Worm (Caenorhabditis elegans): Measurements from ENCODE around the gene T23F11.2.
A peak's percentile ranks its signal among the peaks of the same experiment; 100 is the strongest.

The T23F11.2 gene

ce11 chrIII:4634947-4635346, 20.4 kb downstream of the T23F11.2 start, which contains the start of gene clec-153:
Gene clec-153, plus strand, starts transcription at chrIII:4635247.
- TF ChIP-seq rnt-1 (tag; optimal IDR thresholded peaks at IDR 0.05) (no peak), hlh-8 (tag; optimal IDR thresholded peaks at IDR 0.05) (no peak), dve-1 (tag; optimal IDR thresholded peaks at IDR 0.05) (no peak), ceh-2 (tag; optimal IDR thresholded peaks at IDR 0.05) (no peak), unc-55 (GFP tag; optimal IDR thresholded peaks at IDR 0.05) (no peak), ama-1 (optimal IDR thresholded peaks at IDR 0.05) (no peak), ceh-30 (tag; optimal IDR thresholded peaks at IDR 0.05) (no peak), dmd-4 (tag; optimal IDR thresholded peaks at IDR 0.05; ENCODE audit: borderline replicate concordance) (no peak), pqm-1 (tag; optimal IDR thresholded peaks at IDR 0.05) (no peak), Y22D7AL.16 (tag; optimal IDR thresholded peaks at IDR 0.05) (no peak)

ce11 chrIII:4628165-4628564, 27.1 kb downstream of the T23F11.2 start, which contains the start of gene clec-151:
Gene clec-151, plus strand, starts transcription at chrIII:4628465.
- TF ChIP-seq hlh-13 (GFP tag; optimal IDR thresholded peaks at IDR 0.05): no peak
- no peak for TF ChIP-seq C08G9.2 (tag; optimal IDR thresholded peaks at IDR 0.05)
- no peak for TF ChIP-seq ceh-9 (tag; optimal IDR thresholded peaks at IDR 0.05)
- no peak for TF ChIP-seq rnt-1 (tag; optimal IDR thresholded peaks at IDR 0.05)
- no peak for TF ChIP-seq sdc-2 (tag; optimal IDR thresholded peaks at IDR 0.05)
- TF ChIP-seq dmd-4 (tag; optimal IDR thresholded peaks at IDR 0.05; ENCODE audit: borderline replicate concordance): no peak
- no peak for TF ChIP-seq ttx-3 (tag; optimal IDR thresholded peaks at IDR 0.05)
- no peak for TF ChIP-seq ceh-48 (tag; optimal IDR thresholded peaks at IDR 0.05)
- TF ChIP-seq ama-1 (optimal IDR thresholded peaks at IDR 0.05): no peak
- no peak for TF ChIP-seq odd-2 (tag; optimal IDR thresholded peaks at IDR 0.05)
- TF ChIP-seq fkh-6 (tag; optimal IDR thresholded peaks at IDR 0.05): no peak
- TF ChIP-seq hlh-6 (tag; optimal IDR thresholded peaks at IDR 0.05): no peak
- TF ChIP-seq elt-4 (tag; optimal IDR thresholded peaks at IDR 0.05): no peak

- peak; percentile 28 for TF ChIP-seq gmeb-2 (tag; optimal IDR thresholded peaks at IDR 0.05)
- TF ChIP-seq Y22D7AL.16 (tag; optimal IDR thresholded peaks at IDR 0.05): no peak
- peak; percentile 61 for TF ChIP-seq ceh-19 (GFP tag; optimal IDR thresholded peaks at IDR 0.05)
- no peak for TF ChIP-seq unc-55 (GFP tag; optimal IDR thresholded peaks at IDR 0.05)
- no peak for TF ChIP-seq pat-9 (tag; optimal IDR thresholded peaks at IDR 0.05)
- peak; percentile 42 for TF ChIP-seq ceh-6 (GFP tag; optimal IDR thresholded peaks at IDR 0.05)
- TF ChIP-seq unc-42 (tag; optimal IDR thresholded peaks at IDR 0.05): peak; percentile 2
- peak; percentile 46 for TF ChIP-seq K02D7.2 (tag; optimal IDR thresholded peaks at IDR 0.05)
- TF ChIP-seq C38D4.7 (GFP tag; optimal IDR thresholded peaks at IDR 0.05): peak; percentile 45
These were observed 29.0 kb downstream of the T23F11.2 start for ce11 chrIII:4626148-4626922.

- TF ChIP-seq pha-2 (tag; optimal IDR thresholded peaks at IDR 0.05) (no peak), unc-42 (tag; optimal IDR thresholded peaks at IDR 0.05) (peak; percentile 45)
These were observed 32.7 kb downstream of the T23F11.2 start, which contains the start of gene lron-5 for ce11 chrIII:4622375-4623130. Gene lron-5, plus strand, starts transcription at chrIII:4623029.

- no peak for TF ChIP-seq unc-55 (GFP tag; optimal IDR thresholded peaks at IDR 0.05)
- TF ChIP-seq F13H6.1 (tag; optimal IDR thresholded peaks at IDR 0.05): peak; percentile 1
These were observed 39.2 kb downstream of the T23F11.2 start, which contains the start of gene lips-3 for ce11 chrIII:4616071-4616571. Gene lips-3, plus strand, starts transcription at chrIII:4616528.

Measured in whole organism, late embryonic.